Fruit fly (Drosophila melanogaster) whole organism, embryonic: ENCODE data around the gene MsR1.

Source experiments
- ATbp ChIP-seq: fragments of 200-800 bp; sonication (Bioruptor generic); optimal IDR thresholded peaks from 2 replicates; lab custom pipeline; 2017; ENCODE audit warnings: missing biosample characterization, mild to moderate bottlenecking, missing genetic modification characterization, missing genetic modification reagents
- BEAF-32 ChIP-seq: fragments of 200-800 bp; sonication (Bioruptor generic); optimal IDR thresholded peaks from 3 replicates; lab custom pipeline; 2017; ENCODE audit warnings: missing biosample characterization, missing genetic modification characterization, mild to moderate bottlenecking, moderate library complexity, missing genetic modification reagents
- CG10209 ChIP-seq: fragments of 200-800 bp; sonication (Bioruptor generic); optimal IDR thresholded peaks from 3 replicates; lab custom pipeline; 2017; ENCODE audit warnings: missing biosample characterization, mild to moderate bottlenecking, missing genetic modification characterization, missing genetic modification reagents
- CG14441 ChIP-seq: fragments of 200-800 bp; sonication (Bioruptor generic); IDR thresholded peaks from 2 replicates; pipeline ENCODE4 v1.3.6; 2022; ENCODE audit warnings: missing biosample characterization, missing genetic modification characterization
- CG14667 ChIP-seq: fragments of 200-800 bp; sonication (Bioruptor generic); IDR thresholded peaks from 2 replicates; pipeline ENCODE4 v1.3.6; 2022; ENCODE audit warnings: missing biosample characterization, missing genetic modification characterization
- CG15601 ChIP-seq: fragments of 200-800 bp; sonication (Bioruptor generic); optimal IDR thresholded peaks from 3 replicates; lab custom pipeline; 2019; ENCODE audit warnings: missing biosample characterization, mild to moderate bottlenecking, missing genetic modification characterization, moderate library complexity
- CG15696 ChIP-seq: fragments of 200-800 bp; sonication (Bioruptor generic); optimal IDR thresholded peaks from 2 replicates; lab custom pipeline; 2019; ENCODE audit warnings: missing biosample characterization, mild to moderate bottlenecking, missing genetic modification characterization, moderate library complexity
- CG17361 ChIP-seq: fragments of 200-800 bp; sonication (Bioruptor generic); IDR thresholded peaks from 3 replicates; pipeline ENCODE4 v1.3.6; 2022; ENCODE audit warnings: missing biosample characterization, missing genetic modification characterization
- CG17829 ChIP-seq: fragments of 200-800 bp; optimal IDR thresholded peaks from 2 replicates; lab custom pipeline; 2019; ENCODE audit warnings: missing biosample characterization, mild to moderate bottlenecking, missing genetic modification characterization, moderate library complexity
- CG18262 ChIP-seq: fragments of 200-800 bp; optimal IDR thresholded peaks from 3 replicates; lab custom pipeline; 2019; ENCODE audit warnings: missing biosample characterization, mild to moderate bottlenecking, missing genetic modification characterization, moderate library complexity
- CG3407 ChIP-seq: fragments of 200-800 bp; sonication (Bioruptor generic); optimal IDR thresholded peaks from 2 replicates; lab custom pipeline; 2018; ENCODE audit warnings: missing biosample characterization, mild to moderate bottlenecking, missing genetic modification characterization
- CG34376 ChIP-seq: fragments of 200-800 bp; sonication (Bioruptor generic); optimal IDR thresholded peaks from 2 replicates; lab custom pipeline; 2018; ENCODE audit warnings: missing biosample characterization, mild to moderate bottlenecking, missing genetic modification characterization
- CG6689 ChIP-seq: fragments of 200-800 bp; sonication (Bioruptor generic); IDR thresholded peaks from 2 replicates; pipeline ENCODE4 v1.3.6; 2022; ENCODE audit warnings: missing biosample characterization, missing genetic modification characterization
- CG7271 ChIP-seq: fragments of 200-800 bp; sonication (Bioruptor generic); optimal IDR thresholded peaks from 2 replicates; lab custom pipeline; 2018; ENCODE audit warnings: missing biosample characterization, mild to moderate bottlenecking, missing genetic modification characterization, moderate library complexity
- CG7928 ChIP-seq: fragments of 200-800 bp; sonication (Bioruptor generic); optimal IDR thresholded peaks from 2 replicates; lab custom pipeline; 2017; ENCODE audit warnings: missing biosample characterization, mild to moderate bottlenecking, missing genetic modification characterization
- CG9609 ChIP-seq: fragments of 200-800 bp; sonication (Bioruptor generic); optimal IDR thresholded peaks from 3 replicates; lab custom pipeline; 2016; ENCODE audit warnings: missing biosample characterization, missing genetic modification characterization
- CHES-1-like ChIP-seq: fragments of 200-800 bp; sonication (Bioruptor generic); optimal IDR thresholded peaks from 2 replicates; lab custom pipeline; 2016; ENCODE audit warnings: missing biosample characterization, missing genetic modification characterization
- Deaf1 ChIP-seq: fragments of 200-800 bp; optimal IDR thresholded peaks from 3 replicates; lab custom pipeline; 2019; ENCODE audit warnings: missing biosample characterization, mild to moderate bottlenecking, missing genetic modification characterization, moderate library complexity
- Dip2 ChIP-seq: fragments of 200-800 bp; sonication (Bioruptor generic); IDR thresholded peaks from 2 replicates; pipeline ENCODE4 v1.3.6; 2022; ENCODE audit warnings: missing biosample characterization, missing genetic modification characterization
- Dp ChIP-seq: fragments of 200-800 bp; sonication (Bioruptor generic); optimal IDR thresholded peaks from 2 replicates; lab custom pipeline; 2018; ENCODE audit warnings: missing biosample characterization, mild to moderate bottlenecking, missing genetic modification characterization, moderate library complexity
- Dref ChIP-seq: fragments of 200-800 bp; sonication (Bioruptor generic); IDR thresholded peaks from 2 replicates; pipeline ENCODE4 v1.3.6; 2022; ENCODE audit warnings: missing biosample characterization, missing genetic modification characterization
- Fer3 ChIP-seq: fragments of 200-800 bp; sonication (Bioruptor generic); optimal IDR thresholded peaks from 2 replicates; lab custom pipeline; 2018; ENCODE audit warnings: missing biosample characterization, mild to moderate bottlenecking, missing genetic modification characterization, moderate library complexity
- Hr3 ChIP-seq: fragments of 200-800 bp; sonication (Bioruptor generic); optimal IDR thresholded peaks from 3 replicates; lab custom pipeline; 2016; ENCODE audit warnings: missing biosample characterization, missing genetic modification characterization
- MBD-R2 ChIP-seq: fragments of 200-800 bp; sonication (Bioruptor generic); IDR thresholded peaks from 2 replicates; pipeline ENCODE4 v1.3.6; 2022; ENCODE audit warnings: missing biosample characterization, missing genetic modification characterization
- Max ChIP-seq: fragments of 200-800 bp; sonication (Bioruptor generic); optimal IDR thresholded peaks from 2 replicates; lab custom pipeline; 2016; ENCODE audit warnings: missing biosample characterization, mild to moderate bottlenecking, missing genetic modification characterization
- Neu2 ChIP-seq: fragments of 200-800 bp; sonication (Bioruptor generic); optimal IDR thresholded peaks from 3 replicates; lab custom pipeline; 2016; ENCODE audit warnings: missing biosample characterization, missing genetic modification characterization, borderline replicate concordance
- Nf-YB ChIP-seq: fragments of 200-800 bp; sonication (Bioruptor generic); optimal IDR thresholded peaks from 3 replicates; lab custom pipeline; 2019; ENCODE audit warnings: missing biosample characterization, mild to moderate bottlenecking, missing genetic modification characterization, moderate library complexity
- Oaz ChIP-seq: fragments of 200-800 bp; sonication (Bioruptor generic); IDR thresholded peaks from 2 replicates; pipeline ENCODE4 v1.3.6; 2022; ENCODE audit warnings: missing biosample characterization, missing genetic modification characterization
- Usf ChIP-seq: fragments of 200-800 bp; sonication (Bioruptor generic); optimal IDR thresholded peaks from 2 replicates; lab custom pipeline; 2017; ENCODE audit warnings: missing genotype, missing biosample characterization, missing genetic modification characterization
- ara ChIP-seq: fragments of 200-800 bp; sonication (Bioruptor generic); IDR thresholded peaks from 2 replicates; pipeline ENCODE4 v1.3.6; 2022; ENCODE audit warnings: missing biosample characterization, missing genetic modification characterization
- bowl ChIP-seq: fragments of 200-800 bp; sonication (Bioruptor generic); IDR thresholded peaks from 2 replicates; pipeline ENCODE4 v1.3.6; 2022; ENCODE audit warnings: missing biosample characterization, missing genetic modification characterization
- chinmo ChIP-seq: fragments of 200-800 bp; sonication (Bioruptor generic); IDR thresholded peaks from 4 replicates; pipeline ENCODE4 v1.3.6; 2022; ENCODE audit warnings: missing biosample characterization, missing genetic modification characterization; ENCODE audit not compliant: partially characterized antibody
- danr ChIP-seq: fragments of 200-800 bp; sonication (Bioruptor generic); IDR thresholded peaks from 2 replicates; pipeline ENCODE4 v1.3.6; 2022; ENCODE audit warnings: missing biosample characterization, missing genetic modification characterization
- dmrt11E ChIP-seq: fragments of 200-800 bp; sonication (Bioruptor generic); optimal IDR thresholded peaks from 3 replicates; lab custom pipeline; 2018; ENCODE audit warnings: missing biosample characterization, mild to moderate bottlenecking, missing genetic modification characterization, moderate library complexity
- dpn ChIP-seq, 2 experiments: fragments of 200-800 bp; sonication (Bioruptor generic); optimal IDR thresholded peaks; 3 replicates each; lab custom pipeline; 2016; ENCODE audit warnings: missing biosample characterization in 2 of 2, missing genetic modification characterization in 2 of 2
- gem ChIP-seq: fragments of 200-800 bp; sonication (Bioruptor generic); optimal IDR thresholded peaks from 2 replicates; lab custom pipeline; 2019; ENCODE audit warnings: missing biosample characterization, mild to moderate bottlenecking, missing genetic modification characterization, moderate library complexity
- gsb ChIP-seq: fragments of 200-800 bp; sonication (Bioruptor generic); IDR thresholded peaks from 2 replicates; pipeline ENCODE4 v1.3.6; 2022; ENCODE audit warnings: missing biosample characterization, missing genetic modification characterization
- klu ChIP-seq: fragments of 200-800 bp; sonication (Bioruptor generic); IDR thresholded peaks from 2 replicates; pipeline ENCODE4 v1.3.6; 2022; ENCODE audit warnings: missing biosample characterization, missing genetic modification characterization
- mirr ChIP-seq: fragments of 200-800 bp; sonication (Bioruptor generic); optimal IDR thresholded peaks from 3 replicates; lab custom pipeline; 2018; ENCODE audit warnings: missing biosample characterization, mild to moderate bottlenecking, missing genetic modification characterization
- oc ChIP-seq: fragments of 200-800 bp; sonication (Bioruptor generic); optimal IDR thresholded peaks from 2 replicates; lab custom pipeline; 2018; ENCODE audit warnings: missing biosample characterization, mild to moderate bottlenecking, missing genetic modification characterization, moderate library complexity
- onecut ChIP-seq: fragments of 200-800 bp; sonication (Bioruptor generic); IDR thresholded peaks from 2 replicates; pipeline ENCODE4 v1.3.6; 2022; ENCODE audit warnings: missing biosample characterization, missing genetic modification characterization
- psq ChIP-seq: fragments of 200-800 bp; sonication (Bioruptor generic); optimal IDR thresholded peaks from 2 replicates; lab custom pipeline; 2017; ENCODE audit warnings: missing biosample characterization, missing genetic modification characterization
- row ChIP-seq: fragments of 200-800 bp; sonication (Bioruptor generic); IDR thresholded peaks from 3 replicates; pipeline ENCODE4 v1.3.6; 2022; ENCODE audit warnings: missing biosample characterization, missing genetic modification characterization
- schlank ChIP-seq: fragments of 200-800 bp; sonication (Bioruptor generic); optimal IDR thresholded peaks from 2 replicates; lab custom pipeline; 2018; ENCODE audit warnings: missing biosample characterization, mild to moderate bottlenecking, missing genetic modification characterization
- slbo ChIP-seq: fragments of 200-800 bp; sonication (Bioruptor generic); IDR thresholded peaks from 2 replicates; pipeline ENCODE4 v1.3.6; 2022; ENCODE audit warnings: missing biosample characterization, missing genetic modification characterization
- stc ChIP-seq: fragments of 200-800 bp; sonication (Bioruptor generic); IDR thresholded peaks from 2 replicates; pipeline ENCODE4 v1.3.6; 2022; ENCODE audit warnings: missing biosample characterization, missing genetic modification characterization
- trem ChIP-seq: fragments of 200-800 bp; optimal IDR thresholded peaks from 3 replicates; lab custom pipeline; 2019; ENCODE audit warnings: missing biosample characterization, mild to moderate bottlenecking, missing genetic modification characterization, moderate library complexity
- twi ChIP-seq: fragments of 200-800 bp; optimal IDR thresholded peaks from 2 replicates; lab custom pipeline; 2019; ENCODE audit warnings: missing biosample characterization, mild to moderate bottlenecking, missing genetic modification characterization, moderate library complexity
- vfl ChIP-seq: fragments of 200-800 bp; sonication (Bioruptor generic); optimal IDR thresholded peaks from 2 replicates; lab custom pipeline; 2016; ENCODE audit warnings: missing biosample characterization, missing genetic modification characterization
- wdn ChIP-seq: fragments of 200-800 bp; sonication (Bioruptor generic); IDR thresholded peaks from 2 replicates; pipeline ENCODE4 v1.3.6; 2022; ENCODE audit warnings: missing biosample characterization, missing genetic modification characterization

The MsR1 gene

dm6 chr3L:2373421-2374043 is 51.0 kb downstream of the MsR1 start, which contains the start of the genes mRpL23 and CG9004 (continued):
- peak; percentile 99 for TF ChIP-seq dmrt11E (tag; lab: Kevin White, UChicago)
- TF ChIP-seq trem (tag; lab: Kevin White, UChicago), result peak; percentile 96
- peak; percentile 99 for TF ChIP-seq gsb (GFP tag; lab: Robert Waterston, UW)
- TF ChIP-seq MBD-R2 (GFP tag; lab: Robert Waterston, UW), result peak; percentile 100
- TF ChIP-seq Nf-YB (GFP tag; lab: Kevin White, UChicago), result peak; percentile 87
- TF ChIP-seq chinmo (GFP tag; lab: Robert Waterston, UW), result no peak
- TF ChIP-seq danr (GFP tag; lab: Robert Waterston, UW), result peak; percentile 99
- peak; percentile 98 for TF ChIP-seq schlank (tag; lab: Kevin White, UChicago)
- TF ChIP-seq CG3407 (GFP tag; lab: Kevin White, UChicago), result peak; percentile 97
- peak; percentile 99 for TF ChIP-seq bowl (GFP tag; lab: Robert Waterston, UW)
- TF ChIP-seq CG18262 (tag; lab: Kevin White, UChicago), result peak; percentile 98
- TF ChIP-seq Hr3 (GFP tag; lab: Kevin White, UChicago), result peak; percentile 99
- peak; percentile 99 for TF ChIP-seq klu
- TF ChIP-seq ATbp, result peak; percentile 98
- peak; percentile 99 for TF ChIP-seq Fer3
- peak; percentile 100 for TF ChIP-seq CG14667 (GFP tag; lab: Robert Waterston, UW)
- TF ChIP-seq Max (GFP tag; lab: Kevin White, UChicago), result peak; percentile 100
- TF ChIP-seq Deaf1 (tag; lab: Kevin White, UChicago), result peak; percentile 86
- peak; percentile 100 for TF ChIP-seq row (GFP tag; lab: Robert Waterston, UW)
- TF ChIP-seq CG15696 (tag; lab: Kevin White, UChicago), result peak; percentile 99
- peak; percentile 98 for TF ChIP-seq twi
- peak; percentile 99 for TF ChIP-seq Oaz
- peak; percentile 96 for TF ChIP-seq psq (GFP tag; lab: Kevin White, UChicago)
- TF ChIP-seq CHES-1-like (GFP tag; lab: Kevin White, UChicago), result peak; percentile 99
- TF ChIP-seq slbo (GFP tag; lab: Robert Waterston, UW), result peak; percentile 100
- TF ChIP-seq Dip2 (GFP tag; lab: Robert Waterston, UW), result peak; percentile 80
- TF ChIP-seq stc (GFP tag; lab: Robert Waterston, UW), result peak; percentile 99
- peak; percentile 99 for TF ChIP-seq CG17361 (GFP tag; lab: Robert Waterston, UW)
- peak; percentile 82 for TF ChIP-seq CG7928 (GFP tag; lab: Kevin White, UChicago)
- TF ChIP-seq mirr (GFP tag; lab: Kevin White, UChicago), result peak; percentile 99
- TF ChIP-seq CG34376 (GFP tag; lab: Kevin White, UChicago), result peak; percentile 99
- TF ChIP-seq Usf (GFP tag; lab: Kevin White, UChicago), result peak; percentile 99
- peak; percentile 99 for TF ChIP-seq vfl
- TF ChIP-seq CG6689 (GFP tag; lab: Robert Waterston, UW), result peak; percentile 99
- TF ChIP-seq CG7271 (tag; lab: Kevin White, UChicago), result peak; percentile 98
- peak; percentile 100 for TF ChIP-seq CG14441 (GFP tag; lab: Robert Waterston, UW)
- peak; percentile 99 for TF ChIP-seq dpn (GFP tag; optimal IDR thresholded peaks at IDR 0.05; lab: Kevin White, UChicago)
- peak; percentile 100 for TF ChIP-seq ara
- peak; percentile 51 for TF ChIP-seq Dp (GFP tag; lab: Kevin White, UChicago)
- peak; percentile 47 for TF ChIP-seq BEAF-32 (GFP tag; lab: Kevin White, UChicago)
- TF ChIP-seq onecut (GFP tag; lab: Robert Waterston, UW), result peak; percentile 97
- TF ChIP-seq Dref (GFP tag; lab: Robert Waterston, UW), result peak; percentile 52
- TF ChIP-seq gem (tag; lab: Kevin White, UChicago), result peak; percentile 100
- peak; percentile 99 for TF ChIP-seq wdn (GFP tag; lab: Robert Waterston, UW)
- TF ChIP-seq CG15601 (tag; lab: Kevin White, UChicago), result peak; percentile 97
- TF ChIP-seq CG17829 (tag; lab: Kevin White, UChicago), result peak; percentile 99
- TF ChIP-seq Neu2 (GFP tag; lab: Kevin White, UChicago), result peak; percentile 92
- TF ChIP-seq oc (tag; lab: Kevin White, UChicago), result peak; percentile 99
- peak; percentile 99 for TF ChIP-seq CG10209 (GFP tag; lab: Kevin White, UChicago)
- TF ChIP-seq CG9609 (GFP tag; lab: Kevin White, UChicago), result peak; percentile 98
